Fruit fly (Drosophila melanogaster) whole organism, embryonic: ENCODE data around the gene Dsp1.

ENCODE experiments used
- Adf1 ChIP-seq: fragments of 200-800 bp; sonication (Bioruptor generic); IDR thresholded peaks from 2 replicates; pipeline ENCODE4 v1.3.6; 2022; ENCODE audit warnings: missing biosample characterization, missing genetic modification characterization
- Asciz ChIP-seq: fragments of 200-800 bp; sonication (Bioruptor generic); optimal IDR thresholded peaks from 2 replicates; lab custom pipeline; 2017; ENCODE audit warnings: missing biosample characterization, mild to moderate bottlenecking, missing genetic modification characterization, missing genetic modification reagents
- Bdp1 ChIP-seq: fragments of 200-800 bp; sonication (Bioruptor generic); optimal IDR thresholded peaks from 3 replicates; lab custom pipeline; 2016; ENCODE audit warnings: missing biosample characterization, missing genetic modification characterization
- CG10543 ChIP-seq: fragments of 200-800 bp; sonication (Bioruptor generic); optimal IDR thresholded peaks from 3 replicates; lab custom pipeline; 2017; ENCODE audit warnings: missing biosample characterization, mild to moderate bottlenecking, missing genetic modification characterization, moderate library complexity
- CG11398 ChIP-seq: fragments of 200-800 bp; sonication (Bioruptor generic); optimal IDR thresholded peaks from 2 replicates; lab custom pipeline; 2016; ENCODE audit warnings: missing biosample characterization, missing genetic modification characterization
- CG15011 ChIP-seq: fragments of 200-800 bp; sonication (Bioruptor generic); optimal IDR thresholded peaks from 3 replicates; lab custom pipeline; 2018; ENCODE audit warnings: missing biosample characterization, mild to moderate bottlenecking, missing genetic modification characterization
- CG15479 ChIP-seq: fragments of 200-800 bp; sonication (Bioruptor generic); optimal IDR thresholded peaks from 3 replicates; lab custom pipeline; 2019; ENCODE audit warnings: missing biosample characterization, mild to moderate bottlenecking, missing genetic modification characterization, moderate library complexity
- CG1602 ChIP-seq: fragments of 200-800 bp; sonication (Bioruptor generic); optimal IDR thresholded peaks from 3 replicates; lab custom pipeline; 2016; ENCODE audit warnings: missing biosample characterization, missing genetic modification characterization
- CG16813 ChIP-seq: fragments of 200-800 bp; sonication (Bioruptor generic); IDR thresholded peaks from 3 replicates; pipeline ENCODE4 v1.3.6; 2022; ENCODE audit warnings: missing biosample characterization, missing genetic modification characterization; ENCODE audit not compliant: partially characterized antibody
- CG18599 ChIP-seq: fragments of 200-800 bp; sonication (Bioruptor generic); optimal IDR thresholded peaks from 3 replicates; lab custom pipeline; 2017; ENCODE audit warnings: missing biosample characterization, missing genetic modification characterization, mild to moderate bottlenecking, moderate library complexity, missing genetic modification reagents
- CG18764 ChIP-seq: fragments of 200-800 bp; sonication (Bioruptor generic); optimal IDR thresholded peaks from 3 replicates; lab custom pipeline; 2016; ENCODE audit warnings: missing biosample characterization, missing genetic modification characterization
- CG30403 ChIP-seq: fragments of 200-800 bp; sonication (Bioruptor generic); optimal IDR thresholded peaks from 3 replicates; lab custom pipeline; 2016; ENCODE audit warnings: missing biosample characterization, missing genetic modification characterization
- CG30431 ChIP-seq: fragments of 200-800 bp; sonication (Bioruptor generic); optimal IDR thresholded peaks from 2 replicates; lab custom pipeline; 2017; ENCODE audit warnings: missing biosample characterization, missing genetic modification characterization
- CG31365 ChIP-seq: fragments of 200-800 bp; sonication (Bioruptor generic); optimal IDR thresholded peaks from 2 replicates; lab custom pipeline; 2018; ENCODE audit warnings: missing biosample characterization, mild to moderate bottlenecking, missing genetic modification characterization
- CG3163 ChIP-seq: fragments of 200-800 bp; sonication (Bioruptor generic); optimal IDR thresholded peaks from 3 replicates; lab custom pipeline; 2016; ENCODE audit warnings: missing biosample characterization, missing genetic modification characterization
- CG34224 ChIP-seq: fragments of 200-800 bp; sonication (Bioruptor generic); IDR thresholded peaks from 3 replicates; pipeline ENCODE4 v1.3.6; 2022; ENCODE audit warnings: missing biosample characterization, missing genetic modification characterization; ENCODE audit not compliant: partially characterized antibody
- CG4328 ChIP-seq: fragments of 200-800 bp; sonication (Bioruptor generic); optimal IDR thresholded peaks from 3 replicates; lab custom pipeline; 2017; ENCODE audit warnings: missing biosample characterization, missing genetic modification reagents, missing genetic modification characterization
- CG4617 ChIP-seq: fragments of 200-800 bp; sonication (Bioruptor generic); optimal IDR thresholded peaks from 3 replicates; lab custom pipeline; 2016; ENCODE audit warnings: missing biosample characterization, missing genetic modification characterization, borderline replicate concordance
- CG4854 ChIP-seq: fragments of 200-800 bp; sonication (Bioruptor generic); optimal IDR thresholded peaks from 2 replicates; lab custom pipeline; 2016; ENCODE audit warnings: missing biosample characterization, missing genetic modification characterization, inconsistent platforms
- CG5245 ChIP-seq: fragments of 200-800 bp; sonication (Bioruptor generic); optimal IDR thresholded peaks from 3 replicates; lab custom pipeline; 2016; ENCODE audit warnings: missing biosample characterization, missing genetic modification characterization
- CG6765 ChIP-seq: fragments of 200-800 bp; sonication (Bioruptor generic); optimal IDR thresholded peaks from 3 replicates; lab custom pipeline; 2017; ENCODE audit warnings: missing biosample characterization, mild to moderate bottlenecking, missing genetic modification characterization
- D19B ChIP-seq: fragments of 200-800 bp; sonication (Bioruptor generic); optimal IDR thresholded peaks from 2 replicates; lab custom pipeline; 2017; ENCODE audit warnings: missing biosample characterization, mild to moderate bottlenecking, missing genetic modification characterization
- Deaf1 ChIP-seq: fragments of 200-800 bp; optimal IDR thresholded peaks from 3 replicates; lab custom pipeline; 2019; ENCODE audit warnings: missing biosample characterization, mild to moderate bottlenecking, missing genetic modification characterization, moderate library complexity
- Dip3 ChIP-seq: fragments of 200-800 bp; sonication (Bioruptor generic); optimal IDR thresholded peaks from 3 replicates; lab custom pipeline; 2016; ENCODE audit warnings: missing biosample characterization, missing genetic modification characterization
- Ets97D ChIP-seq: fragments of 200-800 bp; sonication (Bioruptor generic); optimal IDR thresholded peaks from 3 replicates; lab custom pipeline; 2016; ENCODE audit warnings: missing biosample characterization, missing genetic modification characterization
- Fer1 ChIP-seq: fragments of 200-800 bp; sonication (Bioruptor generic); optimal IDR thresholded peaks from 2 replicates; lab custom pipeline; 2017; ENCODE audit warnings: missing biosample characterization, mild to moderate bottlenecking, missing genetic modification characterization
- H2.0 ChIP-seq: fragments of 200-800 bp; sonication (Bioruptor generic); IDR thresholded peaks from 2 replicates; pipeline ENCODE4 v1.3.6; 2022; ENCODE audit warnings: missing biosample characterization, missing genetic modification characterization
- HLH54F ChIP-seq: fragments of 200-800 bp; sonication (Bioruptor generic); optimal IDR thresholded peaks from 3 replicates; lab custom pipeline; 2016; ENCODE audit warnings: missing biosample characterization, missing genetic modification characterization
- HmgZ ChIP-seq: fragments of 200-800 bp; sonication (Bioruptor generic); optimal IDR thresholded peaks from 2 replicates; lab custom pipeline; 2018; ENCODE audit warnings: missing biosample characterization, mild to moderate bottlenecking, missing genetic modification characterization
- Lhr ChIP-seq: fragments of 200-800 bp; sonication (Bioruptor generic); optimal IDR thresholded peaks from 3 replicates; lab custom pipeline; 2017; ENCODE audit warnings: mild to moderate bottlenecking, missing biosample characterization, missing genetic modification reagents, missing genetic modification characterization
- NC2α ChIP-seq: fragments of 200-800 bp; sonication (Bioruptor generic); optimal IDR thresholded peaks from 2 replicates; lab custom pipeline; 2016; ENCODE audit warnings: missing biosample characterization, missing genetic modification characterization
- TFAM ChIP-seq: fragments of 200-800 bp; sonication (Bioruptor generic); optimal IDR thresholded peaks from 2 replicates; lab custom pipeline; 2017; ENCODE audit warnings: missing biosample characterization, missing genetic modification characterization, inconsistent platforms
- ara ChIP-seq: fragments of 200-800 bp; sonication (Bioruptor generic); IDR thresholded peaks from 2 replicates; pipeline ENCODE4 v1.3.6; 2022; ENCODE audit warnings: missing biosample characterization, missing genetic modification characterization
- bcd ChIP-seq: fragments of 200-800 bp; sonication (Bioruptor generic); optimal IDR thresholded peaks from 2 replicates; lab custom pipeline; 2017; ENCODE audit warnings: missing biosample characterization, mild to moderate bottlenecking, missing genetic modification characterization
- br ChIP-seq: fragments of >200 bp; optimal IDR thresholded peaks from 2 replicates; lab custom pipeline; 2017
- danr ChIP-seq: fragments of 200-800 bp; sonication (Bioruptor generic); IDR thresholded peaks from 2 replicates; pipeline ENCODE4 v1.3.6; 2022; ENCODE audit warnings: missing biosample characterization, missing genetic modification characterization
- emc ChIP-seq: fragments of 200-800 bp; sonication (Bioruptor generic); optimal IDR thresholded peaks from 2 replicates; lab custom pipeline; 2016; ENCODE audit warnings: missing biosample characterization, missing genetic modification characterization
- fd102C ChIP-seq: fragments of 200-800 bp; sonication (Bioruptor generic); optimal IDR thresholded peaks from 2 replicates; lab custom pipeline; 2018; ENCODE audit warnings: missing biosample characterization, mild to moderate bottlenecking, missing genetic modification characterization, moderate library complexity
- fd96Cb ChIP-seq: fragments of 200-800 bp; sonication (Bioruptor generic); optimal IDR thresholded peaks from 2 replicates; lab custom pipeline; 2018; ENCODE audit warnings: missing biosample characterization, mild to moderate bottlenecking, missing genetic modification characterization, moderate library complexity
- fu2 ChIP-seq: fragments of 200-800 bp; sonication (Bioruptor generic); optimal IDR thresholded peaks from 2 replicates; lab custom pipeline; 2016; ENCODE audit warnings: missing biosample characterization, missing genetic modification characterization
- h ChIP-seq: fragments of >200 bp; optimal IDR thresholded peaks from 2 replicates; lab custom pipeline; 2017
- hbn ChIP-seq: fragments of 200-800 bp; sonication (Bioruptor generic); IDR thresholded peaks from 2 replicates; pipeline ENCODE4 v1.3.6; 2022; ENCODE audit warnings: missing biosample characterization, missing genetic modification characterization; ENCODE audit not compliant: partially characterized antibody
- nmo ChIP-seq: fragments of 200-800 bp; sonication (Bioruptor generic); optimal IDR thresholded peaks from 2 replicates; lab custom pipeline; 2018; ENCODE audit warnings: missing biosample characterization, mild to moderate bottlenecking, missing genetic modification characterization, moderate library complexity
- pan ChIP-seq, 4 experiments: fragments of >200 bp in 3 of 4; fragments of 200-800 bp in 1 of 4; sonication (Bioruptor generic) in 1 of 4; optimal IDR thresholded peaks in 3 of 4; IDR thresholded peaks in 1 of 4; 2 replicates each; pipeline versions ENCODE4 v1.3.6 to Lab custom; 2017 to 2022; ENCODE audit warnings: missing biosample characterization in 2 of 4, missing genetic modification characterization in 2 of 4, mixed read lengths in 1 of 4
- pum ChIP-seq: fragments of 200-800 bp; sonication (Bioruptor generic); optimal IDR thresholded peaks from 2 replicates; lab custom pipeline; 2016; ENCODE audit warnings: missing biosample characterization, missing genetic modification characterization
- salm ChIP-seq: fragments of 200-800 bp; sonication (Bioruptor generic); optimal IDR thresholded peaks from 2 replicates; lab custom pipeline; 2018; ENCODE audit warnings: missing biosample characterization, mild to moderate bottlenecking, missing genetic modification characterization
- sug ChIP-seq: fragments of 200-800 bp; optimal IDR thresholded peaks from 2 replicates; lab custom pipeline; 2019; ENCODE audit warnings: missing biosample characterization, mild to moderate bottlenecking, missing genetic modification characterization, moderate library complexity
- tll ChIP-seq, 2 experiments: fragments of 200-800 bp in 1 of 2; fragments of >200 bp in 1 of 2; sonication (Bioruptor generic) in 1 of 2; optimal IDR thresholded peaks; 2 replicates each; lab custom pipeline; 2017 to 2019; ENCODE audit warnings: missing biosample characterization in 2 of 2, missing genetic modification characterization in 2 of 2, mild to moderate bottlenecking in 1 of 2, moderate library complexity in 1 of 2
- usp ChIP-seq: fragments of >200 bp; optimal IDR thresholded peaks from 2 replicates; lab custom pipeline; 2017; ENCODE audit warnings: missing biosample characterization, missing genetic modification characterization
- wek ChIP-seq: fragments of 200-800 bp; sonication (Bioruptor generic); optimal IDR thresholded peaks from 3 replicates; lab custom pipeline; 2018; ENCODE audit warnings: missing biosample characterization, mild to moderate bottlenecking, missing genetic modification characterization, moderate library complexity
- zf30C ChIP-seq: fragments of 200-800 bp; sonication (Bioruptor generic); optimal IDR thresholded peaks from 3 replicates; lab custom pipeline; 2018; ENCODE audit warnings: missing biosample characterization, mild to moderate bottlenecking, missing genetic modification characterization

The Dsp1 gene

dm6 chrX:16288492-16288964, 44.9 kb upstream of the Dsp1 start, which contains the start of the genes CG32576 and caz (continued):
- no peak for TF ChIP-seq TFAM
- no peak for TF ChIP-seq pan (optimal IDR thresholded peaks at IDR 0.05; lab: Kevin White, UChicago)
- TF ChIP-seq pan (GFP tag; optimal IDR thresholded peaks at IDR 0.05 in 1 of 2, IDR thresholded peaks at IDR 0.05 in 1 of 2) = no peak
- TF ChIP-seq sug (tag; lab: Kevin White, UChicago) = peak; percentile 65
- TF ChIP-seq Asciz (GFP tag; lab: Kevin White, UChicago) = no peak
- TF ChIP-seq CG5245 (GFP tag; lab: Kevin White, UChicago) = no peak
- peak; percentile 57 for TF ChIP-seq nmo (GFP tag; lab: Kevin White, UChicago)
- TF ChIP-seq CG18764 (GFP tag; lab: Kevin White, UChicago) = no peak
- TF ChIP-seq usp (GFP tag; lab: Kevin White, UChicago) = no peak
- TF ChIP-seq CG30431 (GFP tag; lab: Kevin White, UChicago) = no peak
- peak; percentile 32; the same call in 1 of the 2 replicates for TF ChIP-seq hbn (GFP tag; lab: Robert Waterston, UW)
- no peak for TF ChIP-seq Fer1
- TF ChIP-seq zf30C (GFP tag; lab: Kevin White, UChicago) = no peak
- TF ChIP-seq NC2α (GFP tag; lab: Kevin White, UChicago) = no peak
- TF ChIP-seq CG3163 (GFP tag; lab: Kevin White, UChicago) = no peak
- no peak for TF ChIP-seq pum (GFP tag; lab: Kevin White, UChicago)
- TF ChIP-seq CG15479 (GFP tag; lab: Kevin White, UChicago) = no peak
- TF ChIP-seq CG4854 (GFP tag; lab: Kevin White, UChicago) = no peak
- no peak for TF ChIP-seq br
- TF ChIP-seq CG4617 (GFP tag; lab: Kevin White, UChicago) = peak; percentile 26
- no peak for TF ChIP-seq CG1602
- TF ChIP-seq fd96Cb (tag; lab: Kevin White, UChicago) = no peak
- TF ChIP-seq CG34224 = peak; percentile 60
- TF ChIP-seq CG16813 (GFP tag; lab: Robert Waterston, UW) = peak; percentile 64
- TF ChIP-seq CG4328 (GFP tag; lab: Kevin White, UChicago) = no peak
- TF ChIP-seq Lhr (GFP tag; lab: Kevin White, UChicago) = peak; percentile 9
- peak; percentile 7 for TF ChIP-seq Dip3 (GFP tag; lab: Kevin White, UChicago)
- TF ChIP-seq tll (GFP tag; optimal IDR thresholded peaks at IDR 0.05; lab: Kevin White, UChicago) = peak in 1 of 2 experiments; percentile 11
- peak; percentile 12 for TF ChIP-seq Deaf1 (tag; lab: Kevin White, UChicago)
- TF ChIP-seq fd102C (GFP tag; lab: Kevin White, UChicago) = no peak
- TF ChIP-seq Bdp1 (GFP tag; lab: Kevin White, UChicago) = no peak
- no peak for TF ChIP-seq CG31365 (tag; lab: Kevin White, UChicago)
- no peak for TF ChIP-seq D19B (GFP tag; lab: Kevin White, UChicago)
- TF ChIP-seq HmgZ (tag; lab: Kevin White, UChicago) = peak; percentile 13
- no peak for TF ChIP-seq salm (tag; lab: Kevin White, UChicago)
- peak; percentile 56 for TF ChIP-seq CG30403 (GFP tag; lab: Kevin White, UChicago)
- peak; percentile 74 for TF ChIP-seq CG10543
- no peak for TF ChIP-seq HLH54F
- TF ChIP-seq h = no peak
- TF ChIP-seq wek = no peak
- no peak for TF ChIP-seq CG11398
- TF ChIP-seq emc (GFP tag; lab: Kevin White, UChicago) = no peak
- peak; percentile 29 for TF ChIP-seq Ets97D (GFP tag; lab: Kevin White, UChicago)
- TF ChIP-seq CG18599 (GFP tag; lab: Kevin White, UChicago) = no peak
- no peak for TF ChIP-seq danr (GFP tag; lab: Robert Waterston, UW)
- TF ChIP-seq bcd (GFP tag; lab: Kevin White, UChicago) = no peak
- TF ChIP-seq ara (GFP tag; lab: Robert Waterston, UW) = no peak
- TF ChIP-seq CG6765 (GFP tag; lab: Kevin White, UChicago) = no peak
- TF ChIP-seq Adf1 = no peak
- TF ChIP-seq CG15011 = no peak
- no peak for TF ChIP-seq H2.0 (GFP tag; lab: Robert Waterston, UW)
- no peak for TF ChIP-seq fu2 (GFP tag; lab: Kevin White, UChicago)
